Worm (Caenorhabditis elegans) whole organism, L3 larva: ENCODE data around the gene F44E7.9.

Experiments used
- R02D3.7 ChIP-seq: fragments of 150-350 bp; optimal IDR thresholded peaks from 2 replicates; lab custom pipeline; 2014; ENCODE audit warnings: missing biosample characterization, missing genetic modification characterization
- aly-2 ChIP-seq: fragments of 150-350 bp; optimal IDR thresholded peaks from 2 replicates; lab custom pipeline; 2014; ENCODE audit warnings: missing biosample characterization, missing genetic modification characterization
- ceh-16 ChIP-seq: sonication (generic microtip); optimal IDR thresholded peaks from 2 replicates; lab custom pipeline; 2017; ENCODE audit warnings: missing biosample characterization, missing genetic modification characterization
- egl-27 ChIP-seq: sonication (generic microtip); optimal IDR thresholded peaks from 4 replicates; lab custom pipeline; 2017; ENCODE audit warnings: missing biosample characterization, missing genetic modification reagents, missing genetic modification characterization
- jun-1 ChIP-seq: fragments of 150-350 bp; optimal IDR thresholded peaks from 2 replicates; lab custom pipeline; 2014; ENCODE audit warnings: missing biosample characterization, missing genetic modification reagents, missing genetic modification characterization
- mdl-1 ChIP-seq: fragments of 150-350 bp; optimal IDR thresholded peaks from 2 replicates; lab custom pipeline; 2014; ENCODE audit warnings: missing biosample characterization, missing genetic modification characterization
- nfya-1 ChIP-seq: sonication (generic microtip); optimal IDR thresholded peaks from 2 replicates; lab custom pipeline; 2017; ENCODE audit warnings: missing genetic modification characterization, mild to moderate bottlenecking, missing compliant biosample characterization, antibody characterized with exemption, moderate library complexity; ENCODE audit not compliant: insufficient read depth
- nhr-12 ChIP-seq: fragments of 150-350 bp; optimal IDR thresholded peaks from 2 replicates; lab custom pipeline; 2014; ENCODE audit warnings: missing biosample characterization, missing genetic modification characterization
- nhr-23 ChIP-seq: fragments of 150-350 bp; optimal IDR thresholded peaks from 2 replicates; lab custom pipeline; 2014; ENCODE audit warnings: missing biosample characterization, missing genetic modification reagents, missing genetic modification characterization
- nhr-25 ChIP-seq: sonication (generic microtip); optimal IDR thresholded peaks from 2 replicates; lab custom pipeline; 2017; ENCODE audit warnings: missing biosample characterization, missing genetic modification characterization
- pqm-1 ChIP-seq: fragments of 150-350 bp; optimal IDR thresholded peaks from 2 replicates; lab custom pipeline; 2017; ENCODE audit warnings: missing biosample characterization, missing genetic modification characterization, inconsistent platforms
- tbx-2 ChIP-seq: sonication (generic microtip); optimal IDR thresholded peaks from 2 replicates; lab custom pipeline; 2016; ENCODE audit warnings: mild to moderate bottlenecking, missing genetic modification characterization, missing compliant biosample characterization
- zag-1 ChIP-seq: fragments of 150-350 bp; optimal IDR thresholded peaks from 2 replicates; lab custom pipeline; 2014; ENCODE audit warnings: missing biosample characterization, missing genetic modification characterization
- ztf-4 ChIP-seq: fragments of 150-350 bp; optimal IDR thresholded peaks from 2 replicates; lab custom pipeline; 2014; ENCODE audit warnings: missing biosample characterization, missing genetic modification characterization

ce11 chrV:5821451-5822143, 30.6 kb downstream of the F44E7.9 start:
- TF ChIP-seq jun-1 (tag; lab: Kevin White, UChicago) = no peak
- TF ChIP-seq ztf-4 (tag; lab: Kevin White, UChicago) = no peak
- no peak for TF ChIP-seq mdl-1 (tag; lab: Kevin White, UChicago)
- TF ChIP-seq nfya-1 (tag; lab: Kevin White, UChicago) = no peak
- peak; percentile 67 for TF ChIP-seq nhr-23 (tag; lab: Kevin White, UChicago)
- TF ChIP-seq zag-1 (tag; lab: Kevin White, UChicago) = no peak
- TF ChIP-seq aly-2 (tag; lab: Kevin White, UChicago) = no peak
- no peak for TF ChIP-seq ceh-16 (tag; lab: Kevin White, UChicago)
- TF ChIP-seq nhr-25 = peak; percentile 73
- no peak for TF ChIP-seq nhr-12 (tag; lab: Kevin White, UChicago)
- no peak for TF ChIP-seq R02D3.7 (tag; lab: Kevin White, UChicago)
- no peak for TF ChIP-seq tbx-2 (tag; lab: Kevin White, UChicago)
- peak; percentile 89 for TF ChIP-seq pqm-1 (tag; lab: Kevin White, UChicago)
- TF ChIP-seq egl-27 (tag; lab: Kevin White, UChicago) = no peak
